Worm (Caenorhabditis elegans) whole organism, dauer: ENCODE results near the gene clec-194.
"Not testable (repeated sequence)": the region's sequence is repeated elsewhere in the genome, so short reads cannot be mapped to it uniquely, and the experiment has no call there.

Experiments used
- unc-62 ChIP-seq: sonication (generic microtip); optimal IDR thresholded peaks from 2 replicates; lab custom pipeline; 2017; ENCODE audit warnings: missing biosample characterization, missing genetic modification reagents, missing genetic modification characterization

clec-194 gene

DNA sequence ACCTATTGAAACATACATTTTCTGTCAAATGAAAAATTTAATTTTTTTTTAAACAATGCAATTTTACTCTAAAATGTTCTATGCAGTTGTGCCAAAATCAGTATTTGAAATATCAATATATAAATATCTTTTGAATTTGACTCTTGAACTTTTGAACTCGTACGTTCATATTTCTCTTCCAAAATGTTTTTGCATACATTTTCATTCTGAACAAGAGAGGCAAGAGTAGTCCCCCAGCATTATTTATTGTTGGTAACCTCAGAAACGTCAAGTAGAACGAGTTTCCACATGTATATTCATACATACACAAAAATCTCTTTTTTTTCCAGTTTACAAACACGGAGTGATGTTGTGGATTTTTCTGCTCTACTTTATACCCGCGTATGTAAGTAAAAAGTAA lies at the start of gene clec-194:
Gene clec-194 (plus strand): TSS at position 301 of the 400 bp plus-strand sequence.
- TF ChIP-seq unc-62 (GFP tag; lab: Kevin White, UChicago), result no peak

DNA sequence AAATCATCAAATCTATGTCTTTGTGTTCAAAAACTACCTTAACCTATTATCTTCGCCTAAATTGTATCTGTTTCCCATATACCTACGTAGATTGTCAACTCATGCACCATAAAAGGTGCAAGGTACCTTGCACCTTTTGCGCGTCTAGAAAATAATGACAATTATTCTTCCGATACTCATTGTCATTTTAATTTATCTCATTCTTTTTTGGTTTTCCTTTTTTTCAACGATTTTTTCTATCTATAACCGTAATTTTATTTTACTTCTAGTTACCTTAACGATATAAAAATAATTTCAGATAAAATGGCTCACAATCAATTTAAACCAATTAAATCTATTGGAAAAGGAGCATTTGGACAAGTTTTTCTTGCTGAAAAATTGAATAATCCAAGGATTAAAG lies 44.4 kb upstream of the clec-194 start, which contains the start of gene Y43D4A.6:
Gene Y43D4A.6 (plus strand): TSS at position 301 of the 400 bp plus-strand sequence.
- no peak for TF ChIP-seq unc-62 (GFP tag; lab: Kevin White, UChicago)

DNA sequence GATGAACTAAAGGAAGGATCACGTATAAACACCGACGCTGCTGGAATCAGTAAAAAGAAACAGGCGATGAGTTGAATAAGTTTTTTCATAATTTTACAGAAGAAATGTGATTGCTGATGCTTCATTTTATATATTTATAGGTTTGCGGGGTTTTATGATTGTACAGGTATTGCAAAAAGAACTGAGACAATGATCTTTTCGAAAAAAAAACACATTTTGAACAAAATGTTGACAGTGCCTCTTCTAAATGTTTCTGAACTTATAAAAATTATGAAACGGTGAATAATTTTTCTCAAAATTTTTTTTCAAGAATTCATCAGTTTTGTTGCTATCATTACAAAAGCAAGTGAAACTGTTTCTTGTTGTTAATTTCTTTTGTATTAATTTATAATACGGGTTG lies 25.1 kb upstream of the clec-194 start, which contains the start of gene clec-193:
Gene clec-193 (minus strand): TSS at position 101 of the 400 bp plus-strand sequence.
- no peak for TF ChIP-seq unc-62 (GFP tag; lab: Kevin White, UChicago)

DNA sequence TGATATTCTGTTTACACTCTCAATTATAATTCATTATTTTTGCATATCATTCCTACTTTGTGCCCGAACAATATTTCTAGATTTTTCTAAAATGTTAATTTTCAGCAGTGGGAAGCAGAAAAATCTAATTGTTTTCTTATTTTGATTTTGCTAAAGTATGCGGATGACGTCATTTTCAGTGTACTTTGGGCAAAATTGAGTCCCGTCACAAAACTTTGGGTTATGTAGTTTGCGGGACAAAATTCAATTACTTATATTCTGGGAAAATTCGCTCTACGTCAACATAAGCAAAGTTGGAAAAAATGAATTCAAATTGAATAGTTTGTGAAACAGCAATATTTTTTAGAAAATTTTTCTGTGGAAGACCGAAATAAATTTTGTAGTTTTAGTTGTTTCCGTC lies 19.4 kb upstream of the clec-194 start:
- TF ChIP-seq unc-62 (GFP tag; lab: Kevin White, UChicago), result no peak

DNA sequence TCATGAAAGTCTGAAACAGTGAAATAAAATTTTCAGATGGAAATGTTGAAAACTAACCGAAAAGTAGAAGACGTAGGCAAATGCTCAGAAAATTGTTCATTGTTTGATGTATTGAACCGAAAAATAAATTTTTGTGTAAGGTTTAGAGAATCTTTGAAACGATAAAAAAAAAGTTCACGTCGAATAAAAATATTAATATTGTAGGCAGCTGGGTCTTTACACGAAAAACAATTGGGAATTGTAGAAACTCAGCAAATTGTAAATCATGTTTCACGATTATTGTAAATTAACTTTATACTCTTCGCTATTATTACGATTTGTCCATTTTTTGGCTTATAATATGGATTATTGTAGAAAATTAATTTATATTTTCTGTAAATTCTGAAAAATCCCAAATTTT lies 17.6 kb upstream of the clec-194 start, which contains the start of gene Y116A8A.2:
Gene Y116A8A.2 (minus strand): TSS at position 101 of the 400 bp plus-strand sequence.
- no peak for TF ChIP-seq unc-62 (GFP tag; lab: Kevin White, UChicago)

DNA sequence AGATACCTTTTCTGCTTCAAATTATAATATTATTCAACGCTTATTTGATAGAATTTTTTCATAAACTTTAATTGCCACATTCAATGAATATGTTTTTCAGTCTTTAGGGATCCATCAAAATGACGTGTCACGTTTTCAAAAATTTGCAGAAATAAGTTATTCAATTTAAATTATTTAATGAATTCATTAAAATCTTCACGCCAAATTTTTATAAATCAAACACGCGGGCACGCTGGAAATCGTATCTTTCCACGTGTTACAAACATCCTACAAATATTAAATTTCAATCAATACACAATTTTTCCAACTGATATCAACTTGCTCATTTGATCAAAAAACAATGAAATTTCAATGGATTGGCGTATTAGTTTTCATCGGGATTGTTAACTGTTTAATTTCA lies 8.9 kb upstream of the clec-194 start, which contains the start of gene Y116A8A.4:
Gene Y116A8A.4 (plus strand): TSS at position 301 of the 400 bp plus-strand sequence.
- TF ChIP-seq unc-62 (GFP tag; lab: Kevin White, UChicago), result no peak

DNA sequence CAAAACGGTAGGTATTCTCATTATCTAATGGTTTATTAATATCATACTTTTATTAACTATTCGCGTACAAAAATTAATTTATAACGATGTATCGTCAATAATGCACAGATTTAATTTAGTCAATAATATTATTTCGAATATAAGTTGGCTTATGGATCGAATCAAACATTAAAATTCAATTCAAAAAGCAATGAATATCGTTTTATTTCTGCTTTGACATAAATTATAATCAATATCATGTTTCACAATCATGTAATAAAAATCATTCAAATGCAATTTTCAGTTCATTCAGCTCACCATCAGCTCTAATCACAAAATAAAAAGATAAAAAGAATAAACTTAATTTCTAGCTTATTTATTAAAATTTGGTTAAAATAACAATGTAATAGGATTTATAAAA lies 2.8 kb upstream of the clec-194 start, which contains the start of gene Y116A8A.6:
Gene Y116A8A.6 (minus strand): TSS at position 101 of the 400 bp plus-strand sequence.
- no peak for TF ChIP-seq unc-62 (GFP tag; lab: Kevin White, UChicago)

DNA sequence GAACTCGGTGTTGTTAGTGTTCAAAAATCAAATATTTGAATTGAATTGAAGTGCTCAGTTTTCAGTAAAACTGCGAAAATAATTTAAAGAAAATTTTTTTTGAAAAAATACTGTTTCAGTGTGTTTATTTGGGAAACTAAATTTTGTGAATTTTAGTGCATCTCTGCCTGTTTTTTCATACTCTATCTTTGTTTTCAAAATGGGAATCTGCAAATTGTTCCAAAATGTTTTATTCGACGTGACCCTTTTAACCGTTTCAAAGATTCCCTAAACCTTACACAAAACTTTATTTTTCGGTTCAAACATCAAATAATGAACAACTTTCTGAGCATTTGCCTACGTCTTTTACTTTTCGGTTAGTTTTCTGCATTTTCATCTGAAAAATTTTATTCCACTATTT lies 1.6 kb upstream of the clec-194 start, which contains the start of gene Y116A8A.7:
Gene Y116A8A.7 (plus strand): TSS at position 301 of the 400 bp plus-strand sequence.
- TF ChIP-seq unc-62 (GFP tag; lab: Kevin White, UChicago), result no peak

DNA sequence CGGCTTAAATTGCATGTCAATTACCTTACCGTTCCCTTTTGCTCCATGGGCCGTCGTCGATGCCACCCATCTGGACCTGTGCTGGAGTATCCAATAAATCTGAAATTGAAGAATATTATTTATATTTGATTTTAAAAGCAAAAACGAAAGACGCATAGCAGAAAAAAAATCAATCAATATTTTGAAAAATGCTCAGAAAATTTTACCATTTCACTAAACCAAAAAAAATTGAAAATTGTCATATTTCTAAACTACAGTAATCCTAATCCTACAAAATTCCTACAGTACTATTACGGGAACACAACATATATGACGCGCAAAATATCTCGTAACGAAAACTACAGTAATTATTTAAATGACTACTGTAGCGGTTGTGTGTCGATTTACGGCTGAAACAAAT lies 11.4 kb downstream of the clec-194 start, which contains the start of gene Y116A8A.150:
Gene Y116A8A.150 (minus strand): TSS at position 101 of the 400 bp plus-strand sequence.
- not testable (repeated sequence) for TF ChIP-seq unc-62 (GFP tag; lab: Kevin White, UChicago)

DNA sequence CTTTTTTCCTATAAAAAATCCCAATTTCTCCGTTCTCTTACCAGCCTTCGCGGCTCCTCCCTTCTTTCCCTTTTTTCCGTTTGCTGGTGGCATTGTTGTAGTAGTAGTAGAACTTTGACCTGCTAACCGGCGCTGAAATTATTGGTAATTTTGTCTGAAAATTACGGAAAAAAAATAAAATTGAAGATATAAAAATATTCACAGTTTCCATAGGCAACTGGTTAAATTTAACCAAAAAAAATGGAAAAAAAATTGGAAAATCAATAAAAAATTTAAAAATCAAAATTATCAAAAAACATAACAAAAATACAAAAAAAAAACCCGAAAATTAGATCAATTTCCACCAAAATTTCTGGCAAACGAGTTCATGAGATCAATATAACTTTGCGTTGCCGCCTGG lies 23.3 kb downstream of the clec-194 start, which contains the start of gene map-2:
Gene map-2 (minus strand): TSS at position 101 of the 400 bp plus-strand sequence.
- TF ChIP-seq unc-62 (GFP tag; lab: Kevin White, UChicago), result no peak

DNA sequence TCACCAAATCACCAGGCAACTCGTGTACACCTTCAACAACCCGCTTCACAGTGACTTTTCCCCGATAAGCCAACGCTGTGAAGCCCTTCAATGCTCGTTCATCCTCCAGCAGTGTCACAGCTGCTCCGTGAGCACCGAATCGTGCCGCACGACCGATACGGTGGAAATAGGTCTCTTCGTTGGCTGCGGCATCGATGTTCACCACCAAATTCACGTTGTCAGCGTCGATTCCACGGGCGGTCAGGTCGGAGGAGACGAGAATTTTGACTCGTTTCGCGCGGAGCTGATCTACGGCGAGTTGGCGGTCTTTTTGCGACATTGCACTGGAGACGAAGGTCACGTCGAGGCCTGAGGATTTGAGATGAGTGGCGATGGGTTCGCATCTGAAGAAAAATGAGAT lies 29.2 kb downstream of the clec-194 start:
- TF ChIP-seq unc-62 (GFP tag; lab: Kevin White, UChicago), result no peak

DNA sequence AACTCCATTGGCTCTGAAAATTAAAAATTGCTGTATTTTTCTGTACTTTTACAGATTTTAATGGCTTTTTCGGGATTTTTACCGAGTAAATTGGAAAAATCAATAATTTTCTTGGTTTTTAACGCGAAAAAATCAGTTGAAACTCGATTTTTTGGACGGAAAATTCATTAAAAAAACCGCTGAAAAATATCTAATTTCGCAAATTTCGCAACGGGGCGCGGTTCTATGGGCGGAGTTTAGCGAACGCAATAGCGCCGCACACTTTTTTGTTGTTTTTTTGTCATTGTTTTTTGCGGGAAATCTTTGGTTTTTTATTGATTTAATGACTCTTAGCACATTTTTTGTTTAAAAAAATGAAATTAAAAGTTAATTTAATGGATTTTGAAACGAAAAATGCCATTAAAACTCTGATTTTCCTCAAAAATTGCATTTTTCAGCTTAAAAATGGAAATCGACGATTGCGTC lies 32.0 kb downstream of the clec-194 start, which contains the start of the genes mel-46 and lsy-13:
Gene mel-46 (minus strand): TSS at position 51 of the 465 bp plus-strand sequence.
Gene lsy-13 (plus strand): TSS at position 440 of the 465 bp plus-strand sequence.
- TF ChIP-seq unc-62 (GFP tag; lab: Kevin White, UChicago), result no peak

DNA sequence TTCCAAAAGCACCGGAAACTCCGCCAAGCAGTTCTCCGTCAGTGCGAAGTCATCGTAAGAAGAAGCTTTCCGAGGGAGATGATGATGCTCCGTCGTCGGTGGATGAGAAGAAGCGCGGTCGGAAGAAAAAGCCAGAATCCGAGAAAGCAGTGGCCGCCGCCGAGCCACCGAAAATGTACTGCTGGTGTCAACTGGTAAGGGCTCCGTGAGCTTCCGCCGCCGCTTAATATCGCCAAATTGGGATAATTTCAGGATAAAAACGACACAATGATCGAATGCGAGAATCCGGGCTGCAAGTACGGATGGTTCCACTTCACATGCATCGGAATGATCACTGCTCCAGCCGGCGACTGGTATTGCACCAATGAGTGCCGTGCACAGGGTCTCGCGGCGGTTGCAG lies 33.4 kb downstream of the clec-194 start:
- no peak for TF ChIP-seq unc-62 (GFP tag; lab: Kevin White, UChicago)

DNA sequence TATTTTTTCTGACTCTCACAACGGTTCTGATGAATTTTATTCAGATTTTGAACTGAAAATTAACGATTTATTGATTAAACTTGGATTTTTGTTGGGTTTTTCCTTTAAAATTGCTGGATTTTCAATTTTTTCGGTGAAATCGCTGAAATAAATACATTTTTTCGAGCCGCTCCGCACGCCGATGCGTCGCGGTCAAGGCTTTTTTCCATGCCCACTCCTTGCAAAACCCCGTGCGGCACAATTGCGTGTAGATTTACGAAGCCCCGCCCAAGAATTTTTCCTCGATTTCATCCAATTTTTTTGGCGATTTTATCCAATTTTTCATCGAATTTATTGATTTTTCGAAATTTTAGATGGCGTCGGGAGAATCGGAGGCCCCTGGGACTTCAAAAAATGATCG lies 34.0 kb downstream of the clec-194 start, which contains the start of gene gtsf-1:
Gene gtsf-1 (plus strand): TSS at position 354 of the 400 bp plus-strand sequence.
- TF ChIP-seq unc-62 (GFP tag; lab: Kevin White, UChicago), result no peak

DNA sequence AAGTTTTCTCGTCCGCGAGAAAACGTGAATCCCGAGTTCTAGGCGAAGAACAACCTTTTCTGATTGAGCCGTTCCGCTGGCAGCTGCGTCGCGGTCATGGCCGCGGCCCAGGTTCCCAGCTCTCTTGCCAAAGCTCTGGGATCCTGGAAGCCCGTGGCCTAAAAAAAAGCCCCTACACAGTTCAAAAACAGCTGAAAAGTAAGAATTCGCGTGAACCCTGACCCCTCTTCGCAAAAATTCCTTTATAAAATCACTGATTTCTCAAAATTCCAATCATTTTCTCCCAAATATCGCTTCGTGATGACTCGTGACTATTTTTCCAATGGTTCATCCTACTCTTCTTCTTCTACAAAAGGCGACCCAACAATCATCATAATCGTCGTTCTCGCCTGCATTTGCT lies 35.8 kb downstream of the clec-194 start, which contains the start of gene T06A10.107:
Gene T06A10.107 (plus strand): TSS at position 301 of the 400 bp plus-strand sequence.
- TF ChIP-seq unc-62 (GFP tag; lab: Kevin White, UChicago), result no peak

DNA sequence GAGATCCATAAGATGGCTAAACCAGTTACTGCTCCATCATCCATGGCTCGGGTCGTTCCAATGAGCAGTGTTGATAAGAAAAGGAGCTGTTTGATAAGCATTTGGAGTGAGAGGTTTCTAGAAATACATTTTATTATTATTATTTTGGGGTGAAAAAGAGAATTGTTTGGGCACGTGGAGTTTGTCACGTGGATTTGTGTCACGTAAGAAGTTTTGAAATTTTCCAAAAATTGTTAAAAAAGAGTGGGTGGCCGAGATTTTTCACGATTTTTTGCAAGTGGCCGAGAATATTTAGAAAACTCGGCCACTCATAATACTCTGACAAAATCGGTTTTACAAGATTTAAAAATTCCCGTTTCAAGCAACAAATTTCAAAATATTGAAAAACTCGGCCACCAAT lies 37.4 kb downstream of the clec-194 start, which contains the start of gene T06A10.106:
Gene T06A10.106 (minus strand): TSS at position 101 of the 400 bp plus-strand sequence.
- TF ChIP-seq unc-62 (GFP tag; lab: Kevin White, UChicago), result no peak
